Worm (Caenorhabditis elegans): ENCODE data around the gene age-1.
A peak's percentile ranks its signal among the peaks of the same experiment; 100 is the strongest.

age-1 gene

ce11 chrII:11495307-11495706, 31.5 kb downstream of the age-1 start, which contains the start of the genes ooc-3 and B0334.4:
Gene ooc-3 (minus strand): TSS chrII:11495321.
Gene B0334.4 (plus strand): TSS chrII:11495692.
- TF ChIP-seq syd-9 (tag; optimal IDR thresholded peaks at IDR 0.05), result no peak
- TF ChIP-seq unc-42 (tag; optimal IDR thresholded peaks at IDR 0.05), result peak; percentile 70

- TF ChIP-seq elt-2 (tag; optimal IDR thresholded peaks at IDR 0.05) (peak; percentile 27), ama-1 (optimal IDR thresholded peaks at IDR 0.05) (no peak)
Measured at ce11 chrII:11492843-11493242, 34.0 kb downstream of the age-1 start, which contains the start of gene hacl-1. Gene hacl-1 (minus strand): TSS chrII:11492963.

ce11 chrII:11487999-11488398, 38.9 kb downstream of the age-1 start, which contains the start of gene B0334.13:
Gene B0334.13 (plus strand): TSS chrII:11488299.
- TF ChIP-seq elt-2 (tag; optimal IDR thresholded peaks at IDR 0.05) (no peak), pha-4 (tag; optimal IDR thresholded peaks at IDR 0.05) (no peak)

ce11 chrII:11486698-11487234, 40.1 kb downstream of the age-1 start, which contains the start of gene ttr-18:
Gene ttr-18 (minus strand): TSS chrII:11486748.
- TF ChIP-seq K02D7.2 (tag; optimal IDR thresholded peaks at IDR 0.05) (no peak), odd-2 (tag; optimal IDR thresholded peaks at IDR 0.05) (no peak), ceh-45 (GFP tag; IDR thresholded peaks at IDR 0.05) (no peak), sox-2 (GFP tag; IDR thresholded peaks at IDR 0.05) (no peak), lin-11 (tag; optimal IDR thresholded peaks at IDR 0.05) (no peak), hlh-8 (tag; optimal IDR thresholded peaks at IDR 0.05) (no peak), hlh-15 (tag; optimal IDR thresholded peaks at IDR 0.05) (no peak), ceh-34 (tag; optimal IDR thresholded peaks at IDR 0.05) (no peak)

- no peak for TF ChIP-seq hlh-30 (tag; optimal IDR thresholded peaks at IDR 0.05; ENCODE audit: insufficient read depth)
- TF ChIP-seq ama-1 (optimal IDR thresholded peaks at IDR 0.05), result no peak
- TF ChIP-seq pha-4 (tag; optimal IDR thresholded peaks at IDR 0.05), result no peak
- TF ChIP-seq gmeb-2 (tag; optimal IDR thresholded peaks at IDR 0.05), result no peak
- no peak for TF ChIP-seq odd-2 (tag; optimal IDR thresholded peaks at IDR 0.05)
- no peak for TF ChIP-seq tbx-2 (tag; optimal IDR thresholded peaks at IDR 0.05)
- no peak for TF ChIP-seq ceh-6 (GFP tag; optimal IDR thresholded peaks at IDR 0.05)
- no peak for TF ChIP-seq ceh-18 (tag; optimal IDR thresholded peaks at IDR 0.05)
Measured at ce11 chrII:11485200-11485599, 41.7 kb downstream of the age-1 start, which contains the start of gene twk-5. Gene twk-5 (minus strand): TSS chrII:11485300.

ce11 chrII:11484600-11484999, 42.3 kb downstream of the age-1 start:
- TF ChIP-seq nfya-1 (tag; optimal IDR thresholded peaks at IDR 0.05) (peak; percentile 81), sdc-2 (tag; optimal IDR thresholded peaks at IDR 0.05) (peak; percentile 86), unc-42 (tag; optimal IDR thresholded peaks at IDR 0.05) (peak; percentile 70), zip-5 (tag; optimal IDR thresholded peaks at IDR 0.05) (peak; percentile 84), sox-4 (tag; optimal IDR thresholded peaks at IDR 0.05) (peak; percentile 97), ceh-19 (GFP tag; optimal IDR thresholded peaks at IDR 0.05) (peak; percentile 96), pha-2 (tag; optimal IDR thresholded peaks at IDR 0.05) (peak; percentile 94), ceh-9 (tag; optimal IDR thresholded peaks at IDR 0.05) (peak; percentile 95), ceh-34 (tag; optimal IDR thresholded peaks at IDR 0.05) (peak; percentile 96), ceh-45 (GFP tag; IDR thresholded peaks at IDR 0.05) (peak; percentile 95), gmeb-2 (tag; optimal IDR thresholded peaks at IDR 0.05) (peak; percentile 97), lim-6 (tag; optimal IDR thresholded peaks at IDR 0.05) (peak; percentile 76), K09A11.1 (tag; optimal IDR thresholded peaks at IDR 0.05; ENCODE audit: insufficient read depth) (peak; percentile 84), mec-3 (tag; optimal IDR thresholded peaks at IDR 0.05; ENCODE audit: borderline replicate concordance) (peak; percentile 87), odd-2 (tag; optimal IDR thresholded peaks at IDR 0.05) (peak; percentile 80), lin-11 (tag; optimal IDR thresholded peaks at IDR 0.05) (peak; percentile 94), syd-9 (tag; optimal IDR thresholded peaks at IDR 0.05) (peak; percentile 97), fkh-6 (tag; optimal IDR thresholded peaks at IDR 0.05) (peak; percentile 96), ceh-48 (tag; optimal IDR thresholded peaks at IDR 0.05) (peak; percentile 94), ceh-2 (tag; optimal IDR thresholded peaks at IDR 0.05) (peak; percentile 86), ztf-16 (tag; optimal IDR thresholded peaks at IDR 0.05) (peak; percentile 95), elt-4 (tag; optimal IDR thresholded peaks at IDR 0.05) (peak; percentile 53), Y22D7AL.16 (tag; optimal IDR thresholded peaks at IDR 0.05) (peak; percentile 98), ttx-3 (tag; optimal IDR thresholded peaks at IDR 0.05) (peak; percentile 96), ceh-22 (tag; optimal IDR thresholded peaks at IDR 0.05) (peak; percentile 26), unc-86 (tag; optimal IDR thresholded peaks at IDR 0.05) (peak; percentile 93), tbx-7 (tag; optimal IDR thresholded peaks at IDR 0.05) (peak; percentile 35), sox-2 (GFP tag; IDR thresholded peaks at IDR 0.05) (peak; percentile 87), ceh-18 (tag; optimal IDR thresholded peaks at IDR 0.05) (peak; percentile 91), ref-2 (tag; optimal IDR thresholded peaks at IDR 0.05) (peak; percentile 96), C08G9.2 (tag; optimal IDR thresholded peaks at IDR 0.05) (peak; percentile 85)

Data from whole organism, late embryonic.